Worm (Caenorhabditis elegans): ENCODE data around the gene BE10.1.

- no peak for TF ChIP-seq nhr-25 (tag; optimal IDR thresholded peaks at IDR 0.05; ENCODE audit: borderline replicate concordance, insufficient read depth)
- TF ChIP-seq nhr-6 (tag; optimal IDR thresholded peaks at IDR 0.05), result no peak
- no peak for TF ChIP-seq jun-1 (tag; optimal IDR thresholded peaks at IDR 0.05)
- TF ChIP-seq attf-4 (tag; optimal IDR thresholded peaks at IDR 0.05), result no peak
Measured at ce11 chrIII:12818050-12818738, 28.9 kb upstream of the BE10.1 start, which contains the start of gene arx-5.

Measured in whole organism, L4 larva.